Worm (Caenorhabditis elegans): ENCODE measurements around the gene nhr-27.
A peak's percentile ranks its signal among the peaks of the same experiment; 100 is the strongest.

Gene nhr-27

ce11 chrX:12667804-12668511, 140.2 kb downstream of the nhr-27 start, which contains the start of gene nhr-17 (continued):
- TF ChIP-seq hlh-26 (GFP tag; conservative IDR thresholded peaks at IDR 0.05) (no peak), aptf-3 (GFP tag; IDR thresholded peaks at IDR 0.05) (no peak), lin-54 (GFP tag; optimal IDR thresholded peaks at IDR 0.05) (no peak), somi-1 (GFP tag; optimal IDR thresholded peaks at IDR 0.05) (no peak), K12H6.12 (tag; optimal IDR thresholded peaks at IDR 0.05) (no peak), F23B12.7 (tag; optimal IDR thresholded peaks at IDR 0.05; ENCODE audit: insufficient read depth) (peak; percentile 14), F22D6.2 (tag; optimal IDR thresholded peaks at IDR 0.05) (no peak)

ce11 chrX:12665799-12666198, 142.3 kb downstream of the nhr-27 start:
- no peak for TF ChIP-seq let-607 (tag; optimal IDR thresholded peaks at IDR 0.05)
- TF ChIP-seq rcor-1 (GFP tag; IDR thresholded peaks at IDR 0.05): no peak
- peak; percentile 71 for TF ChIP-seq ama-1 (optimal IDR thresholded peaks at IDR 0.05)
- TF ChIP-seq ama-1 (GFP tag; optimal IDR thresholded peaks at IDR 0.05): no peak

- TF ChIP-seq him-1 (tag; optimal IDR thresholded peaks at IDR 0.05) (peak; percentile 96), repo-1 (tag; optimal IDR thresholded peaks at IDR 0.05) (peak; percentile 84), ztf-28 (GFP tag; IDR thresholded peaks at IDR 0.05) (peak; percentile 85), snpc-1.3 (tag; optimal IDR thresholded peaks at IDR 0.05; ENCODE audit: insufficient read depth) (peak; percentile 78), cebp-2 (GFP tag; IDR thresholded peaks at IDR 0.05) (peak; percentile 90; the same call in 1 of the 2 replicates), F52B5.7 (tag; optimal IDR thresholded peaks at IDR 0.05) (peak; percentile 89), sdz-38 (tag; optimal IDR thresholded peaks at IDR 0.05) (no peak), F10E7.11 (tag; optimal IDR thresholded peaks at IDR 0.05) (peak; percentile 39), ztf-26 (tag; optimal IDR thresholded peaks at IDR 0.05) (peak; percentile 77), T26A5.8 (tag; optimal IDR thresholded peaks at IDR 0.05) (peak; percentile 88), ceh-100 (GFP tag; IDR thresholded peaks at IDR 0.05) (peak; percentile 62), F33H1.4 (GFP tag; IDR thresholded peaks at IDR 0.05) (no peak), tbp1 (GFP tag; optimal IDR thresholded peaks at IDR 0.05) (peak; percentile 98), nhr-27 (tag; optimal IDR thresholded peaks at IDR 0.05) (peak; percentile 70), snpc-4 (GFP tag; optimal IDR thresholded peaks at IDR 0.05) (peak; percentile 79), snpc-4 (tag; optimal IDR thresholded peaks at IDR 0.05) (peak in 3 of 4 experiments; percentile 45 to 76 (median 62)), dpff-1 (tag; optimal IDR thresholded peaks at IDR 0.05) (peak; percentile 48), hmg-1.2 (GFP tag; IDR thresholded peaks at IDR 0.05) (peak; percentile 86), let-607 (tag; optimal IDR thresholded peaks at IDR 0.05) (peak; percentile 64 to 75), bed-1 (GFP tag; IDR thresholded peaks at IDR 0.05) (peak; percentile 79), mcd-1 (GFP tag; IDR thresholded peaks at IDR 0.05) (peak; percentile 65), madf-10 (tag; optimal IDR thresholded peaks at IDR 0.05) (peak; percentile 77), Y56A3A.18 (GFP tag; IDR thresholded peaks at IDR 0.05) (peak; percentile 91), lin-35 (GFP tag; optimal IDR thresholded peaks at IDR 0.05) (peak in 1 of 3 experiments; percentile 82), hlh-26 (GFP tag; conservative IDR thresholded peaks at IDR 0.05) (no peak), lin-40 (tag; optimal IDR thresholded peaks at IDR 0.05) (peak; percentile 85), ets-4 (GFP tag; optimal IDR thresholded peaks at IDR 0.05) (peak; percentile 80), aptf-3 (GFP tag; IDR thresholded peaks at IDR 0.05) (peak; percentile 98), dox-1 (GFP tag; IDR thresholded peaks at IDR 0.05) (peak; percentile 94), mxl-1 (tag; optimal IDR thresholded peaks at IDR 0.05) (peak; percentile 90), zfh-2 (GFP tag; conservative IDR thresholded peaks at IDR 0.05) (peak; percentile 73), mes-4 (tag; optimal IDR thresholded peaks at IDR 0.05) (peak; percentile 85), ZK185.1 (tag; optimal IDR thresholded peaks at IDR 0.05; ENCODE audit: poor library complexity, severe bottlenecking) (peak; percentile 75), attf-6 (GFP tag; IDR thresholded peaks at IDR 0.05) (0 out of 2 replicates have a peak, but pooled peaks have one; percentile 50), unc-62 (GFP tag; optimal IDR thresholded peaks at IDR 0.05) (no peak), let-526 (GFP tag; IDR thresholded peaks at IDR 0.05) (peak; percentile 90)
Observed at ce11 chrX:12664987-12665451, 143.1 kb downstream of the nhr-27 start.

All from whole organism, young adult.